Worm (Caenorhabditis elegans) whole organism, young adult: Measurements from ENCODE around the gene F11C7.2.

ENCODE experiments used
- F33H1.4 ChIP-seq: fragments of 200-800 bp; sonication (Bioruptor generic); IDR thresholded peaks from 2 replicates; pipeline ENCODE4 v1.3.6; 2022; ENCODE audit warnings: missing genetic modification reagents, missing genetic modification characterization, missing compliant biosample characterization
- F49E8.2 ChIP-seq: sonication (generic microtip); optimal IDR thresholded peaks from 3 replicates; lab custom pipeline; 2017; ENCODE audit warnings: missing genetic modification characterization, mild to moderate bottlenecking, missing compliant biosample characterization, antibody characterized with exemption, moderate library complexity; ENCODE audit not compliant: insufficient read depth
- cebp-1 ChIP-seq, 2 experiments: fragments of 200-800 bp in 1 of 2; sonication (Bioruptor generic) in 1 of 2; sonication (generic microtip) in 1 of 2; IDR thresholded peaks in 1 of 2; optimal IDR thresholded peaks in 1 of 2; 2 replicates each; pipeline versions ENCODE4 v1.3.6 to Lab custom; 2017 to 2022; ENCODE audit warnings: missing compliant biosample characterization in 2 of 2, missing genetic modification characterization in 2 of 2, mild to moderate bottlenecking in 1 of 2, missing genetic modification reagents in 1 of 2, moderate library complexity in 1 of 2
- ceh-27 ChIP-seq: fragments of 200-800 bp; sonication (Bioruptor generic); optimal IDR thresholded peaks from 2 replicates; lab custom pipeline; 2018; ENCODE audit warnings: mild to moderate bottlenecking, missing genetic modification characterization, moderate library complexity, missing compliant biosample characterization
- hlh-12 ChIP-seq: sonication (generic microtip); optimal IDR thresholded peaks from 2 replicates; lab custom pipeline; 2016; ENCODE audit warnings: missing genetic modification characterization, missing compliant biosample characterization
- madf-6 ChIP-seq: fragments of 200-800 bp; sonication (Bioruptor generic); IDR thresholded peaks from 2 replicates; pipeline ENCODE4 v1.3.6; 2022; ENCODE audit warnings: missing genetic modification reagents, missing genetic modification characterization, missing compliant biosample characterization
- mes-4 ChIP-seq: sonication (generic microtip); optimal IDR thresholded peaks from 2 replicates; lab custom pipeline; 2016; ENCODE audit warnings: missing genotype, missing genetic modification characterization, missing compliant biosample characterization
- pha-4 ChIP-seq: fragments of 150-350 bp; sonication (generic microtip); optimal IDR thresholded peaks from 2 replicates; lab custom pipeline; 2014; ENCODE audit warnings: missing biosample characterization, missing genetic modification reagents, missing genetic modification characterization
- rcor-1 ChIP-seq: fragments of 200-800 bp; sonication (Bioruptor generic); IDR thresholded peaks from 2 replicates; pipeline ENCODE4 v1.3.6; 2022; ENCODE audit warnings: missing genetic modification reagents, missing genetic modification characterization, missing compliant biosample characterization
- sptf-2 ChIP-seq: fragments of 200-800 bp; sonication (Bioruptor generic); optimal IDR thresholded peaks from 2 replicates; lab custom pipeline; 2018; ENCODE audit warnings: mild to moderate bottlenecking, missing genetic modification characterization, missing compliant biosample characterization
- tlf-1 ChIP-seq: fragments of 200-800 bp; sonication (Bioruptor generic); optimal IDR thresholded peaks from 2 replicates; lab custom pipeline; 2018; ENCODE audit warnings: mild to moderate bottlenecking, missing genetic modification characterization, missing compliant biosample characterization
- unc-62 ChIP-seq: fragments of 150-350 bp; optimal IDR thresholded peaks from 2 replicates; lab custom pipeline; 2014; ENCODE audit warnings: missing biosample characterization, missing genetic modification reagents, missing genetic modification characterization
- ztf-22 ChIP-seq: fragments of 200-800 bp; sonication (Bioruptor generic); optimal IDR thresholded peaks from 2 replicates; lab custom pipeline; 2018; ENCODE audit warnings: mild to moderate bottlenecking, missing genetic modification characterization, moderate library complexity, missing compliant biosample characterization

ce11 chrX:17396456-17396855, at the start of gene F11C7.2, which contains the start of gene vap-1:
- no peak for TF ChIP-seq mes-4
- no peak for TF ChIP-seq tlf-1 (GFP tag; lab: Kevin White, UChicago)
- TF ChIP-seq sptf-2: no peak
- no peak for TF ChIP-seq pha-4 (tag; lab: Kevin White, UChicago)
- no peak for TF ChIP-seq hlh-12
- no peak for TF ChIP-seq rcor-1 (GFP tag; lab: Robert Waterston, UW)
- TF ChIP-seq cebp-1 (GFP tag; IDR thresholded peaks at IDR 0.05; lab: Robert Waterston, UW): no peak
- TF ChIP-seq cebp-1 (tag; optimal IDR thresholded peaks at IDR 0.05; lab: Kevin White, UChicago): no peak
- TF ChIP-seq unc-62: no peak
- TF ChIP-seq madf-6 (GFP tag; lab: Robert Waterston, UW): no peak
- TF ChIP-seq F33H1.4: no peak
- no peak for TF ChIP-seq F49E8.2 (tag; lab: Kevin White, UChicago)
- no peak for TF ChIP-seq ztf-22 (GFP tag; lab: Kevin White, UChicago)
- no peak for TF ChIP-seq ceh-27
